Worm (Caenorhabditis elegans): Measurements from ENCODE around the gene atg-13.

- TF ChIP-seq W03F9.2 (tag; optimal IDR thresholded peaks at IDR 0.05), result no peak
- no peak for TF ChIP-seq him-1 (tag; optimal IDR thresholded peaks at IDR 0.05)
- no peak for TF ChIP-seq dao-5 (tag; optimal IDR thresholded peaks at IDR 0.05)
Observed at ce11 chrIII:8137777-8138176, 20.2 kb downstream of the atg-13 start, which contains the start of gene hsp-12.2.
